ENCODE assay signal across 1 fruit fly cellular context in the genomic region with DNA sequence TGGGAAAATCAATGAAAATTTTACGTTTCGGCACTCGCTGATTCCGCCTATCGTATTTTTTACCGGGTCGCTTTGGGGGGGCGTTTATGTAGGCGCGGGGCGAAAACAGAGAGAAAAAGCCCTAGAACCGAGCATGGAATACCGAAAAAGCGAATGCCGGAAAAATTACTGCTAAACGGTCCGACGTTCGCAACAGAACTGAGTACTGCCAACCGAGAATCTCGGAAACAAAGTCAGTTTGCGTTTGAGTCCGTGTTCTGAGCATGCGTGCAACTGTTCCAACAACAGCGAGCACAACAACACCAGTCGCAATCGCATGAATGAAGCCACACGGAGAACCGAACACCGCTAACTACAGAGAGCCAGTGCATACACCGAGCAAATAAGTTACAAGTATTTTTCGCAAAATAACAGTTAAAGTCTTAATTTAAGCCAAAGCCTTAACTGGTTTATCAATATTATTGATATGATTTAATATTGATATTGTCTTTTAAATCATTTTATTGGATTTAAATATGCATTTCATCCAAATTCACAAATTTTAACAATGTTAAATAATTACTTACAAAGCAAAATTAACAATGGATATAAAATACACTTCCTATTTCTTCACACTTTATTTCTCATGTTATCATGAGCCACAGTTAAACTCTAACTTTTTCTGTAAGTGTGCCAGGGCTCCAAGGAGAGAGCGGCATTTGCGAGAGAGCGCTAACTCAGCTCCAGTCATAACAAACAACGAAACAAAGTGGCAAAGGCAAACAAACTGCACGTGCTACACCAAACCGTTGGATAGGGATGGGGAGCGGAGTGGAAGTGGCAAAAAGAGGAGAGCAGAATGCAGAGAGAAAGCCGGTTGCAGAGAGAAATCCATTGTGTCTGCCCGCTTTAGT.
A peak's percentile ranks its signal among the peaks of the same experiment; 100 is the strongest.
TF ChIP-seq lines count a peak whose summit lies in the region.

CG3961 (minus strand) TSS at position 201 of the 893 bp plus-strand sequence.

TF ChIP-seq in whole organism, embryonic, 481 proteins besides CTCF, POLR2A, EP300 and RAD21 (continued from another document and continues in another):
- TF ChIP-seq Stat92E (GFP tag; optimal IDR thresholded peaks at IDR 0.05; lab: Kevin White, UChicago) (peak in 1 of 3 experiments; percentile 99), CG4707 (GFP tag; optimal IDR thresholded peaks at IDR 0.05; lab: Kevin White, UChicago) (peak; percentile 89), sim (GFP tag; IDR thresholded peaks at IDR 0.05; lab: Robert Waterston, UW) (peak; percentile 80; the same call in 1 of the 2 replicates), sisA (GFP tag; IDR thresholded peaks at IDR 0.05; lab: Robert Waterston, UW) (peak; percentile 89), CG32532 (GFP tag; IDR thresholded peaks at IDR 0.05; lab: Robert Waterston, UW) (peak; percentile 79), zf30C (GFP tag; optimal IDR thresholded peaks at IDR 0.05; lab: Kevin White, UChicago) (peak; percentile 92), CG13287 (GFP tag; IDR thresholded peaks at IDR 0.05; lab: Robert Waterston, UW; ENCODE audit: partially characterized antibody) (no peak; the same call in 1 of the 2 replicates), CG4820 (GFP tag; optimal IDR thresholded peaks at IDR 0.05; lab: Kevin White, UChicago) (peak; percentile 98), twi (tag; optimal IDR thresholded peaks at IDR 0.05; lab: Kevin White, UChicago) (peak; percentile 96), gro (GFP tag; optimal IDR thresholded peaks at IDR 0.05; lab: Kevin White, UChicago) (no peak), CG14860 (GFP tag; IDR thresholded peaks at IDR 0.05; lab: Robert Waterston, UW; ENCODE audit: partially characterized antibody) (no peak), NK7.1 (GFP tag; optimal IDR thresholded peaks at IDR 0.05; lab: Kevin White, UChicago) (peak; percentile 81), da (GFP tag; optimal IDR thresholded peaks at IDR 0.05; lab: Kevin White, UChicago) (peak; percentile 53), CG16815 (GFP tag; optimal IDR thresholded peaks at IDR 0.05; lab: Kevin White, UChicago) (peak; percentile 97), sug (tag; optimal IDR thresholded peaks at IDR 0.05; lab: Kevin White, UChicago) (peak; percentile 94), nerfin-2 (GFP tag; IDR thresholded peaks at IDR 0.05; lab: Robert Waterston, UW; ENCODE audit: partially characterized antibody) (0 out of 2 replicates have a peak, but pooled peaks have one; percentile 16), CG32772 (GFP tag; IDR thresholded peaks at IDR 0.05; lab: Robert Waterston, UW) (peak; percentile 93), nmo (GFP tag; optimal IDR thresholded peaks at IDR 0.05; lab: Kevin White, UChicago) (peak; percentile 100), Oli (tag; optimal IDR thresholded peaks at IDR 0.05; lab: Kevin White, UChicago) (peak; percentile 98), CG10959 (GFP tag; IDR thresholded peaks at IDR 0.05; lab: Robert Waterston, UW) (peak; percentile 81), Doc3 (GFP tag; IDR thresholded peaks at IDR 0.05; lab: Robert Waterston, UW; ENCODE audit: partially characterized antibody) (no peak), Mes4 (GFP tag; optimal IDR thresholded peaks at IDR 0.05; lab: Kevin White, UChicago) (peak; percentile 86), CG13624 (GFP tag; optimal IDR thresholded peaks at IDR 0.05; lab: Kevin White, UChicago) (peak; percentile 78), jumu (GFP tag; optimal IDR thresholded peaks at IDR 0.05; lab: Kevin White, UChicago) (peak; percentile 75), CG31224 (GFP tag; IDR thresholded peaks at IDR 0.05; lab: Robert Waterston, UW) (peak; percentile 68), ac (GFP tag; optimal IDR thresholded peaks at IDR 0.05; lab: Kevin White, UChicago) (peak; percentile 76), CG17186 (GFP tag; optimal IDR thresholded peaks at IDR 0.05; lab: Kevin White, UChicago) (peak; percentile 91), CG10565 (GFP tag; optimal IDR thresholded peaks at IDR 0.05; lab: Kevin White, UChicago) (peak; percentile 71), Dfd (GFP tag; optimal IDR thresholded peaks at IDR 0.05; lab: Kevin White, UChicago) (peak in 1 of 2 experiments; percentile 85), knrl (GFP tag; IDR thresholded peaks at IDR 0.05; lab: Robert Waterston, UW; ENCODE audit: partially characterized antibody) (no peak), Six4 (GFP tag; optimal IDR thresholded peaks at IDR 0.05; lab: Kevin White, UChicago) (peak; percentile 96), CG3407 (GFP tag; optimal IDR thresholded peaks at IDR 0.05; lab: Kevin White, UChicago) (peak; percentile 97), CG17912 (GFP tag; optimal IDR thresholded peaks at IDR 0.05; lab: Kevin White, UChicago) (peak; percentile 13), CG18476 (GFP tag; optimal IDR thresholded peaks at IDR 0.05; lab: Kevin White, UChicago) (peak; percentile 94), lov (optimal IDR thresholded peaks at IDR 0.05; lab: Kevin White, UChicago) (no peak), lov (GFP tag; IDR thresholded peaks at IDR 0.05; lab: Robert Waterston, UW) (0 out of 3 replicates have a peak, but pooled peaks have one; percentile 39), Hsf (GFP tag; optimal IDR thresholded peaks at IDR 0.05; lab: Kevin White, UChicago) (peak; percentile 96), CG1529 (GFP tag; optimal IDR thresholded peaks at IDR 0.05; lab: Kevin White, UChicago) (peak; percentile 99), btn (GFP tag; optimal IDR thresholded peaks at IDR 0.05; lab: Kevin White, UChicago) (peak; percentile 49), CG17568 (GFP tag; optimal IDR thresholded peaks at IDR 0.05; lab: Kevin White, UChicago) (peak; percentile 92), wek (GFP tag; optimal IDR thresholded peaks at IDR 0.05; lab: Kevin White, UChicago) (peak; percentile 67), Hmr (GFP tag; optimal IDR thresholded peaks at IDR 0.05; lab: Kevin White, UChicago) (peak; percentile 98), croc (GFP tag; conservative IDR thresholded peaks at IDR 0.05; lab: Robert Waterston, UW) (peak; percentile 96), HmgZ (tag; optimal IDR thresholded peaks at IDR 0.05; lab: Kevin White, UChicago) (peak; percentile 95), Taf1 (GFP tag; IDR thresholded peaks at IDR 0.05; lab: Robert Waterston, UW) (peak; percentile 51; the same call in 1 of the 2 replicates), CG2678 (tag; optimal IDR thresholded peaks at IDR 0.05; lab: Kevin White, UChicago) (peak; percentile 99), CG15601 (tag; optimal IDR thresholded peaks at IDR 0.05; lab: Kevin White, UChicago) (peak; percentile 98), CG6254 (GFP tag; optimal IDR thresholded peaks at IDR 0.05; lab: Kevin White, UChicago) (peak; percentile 96), Nf-YA (GFP tag; IDR thresholded peaks at IDR 0.05; lab: Robert Waterston, UW) (peak; percentile 76), CG12219 (GFP tag; optimal IDR thresholded peaks at IDR 0.05; lab: Kevin White, UChicago) (peak; percentile 95), Side (GFP tag; optimal IDR thresholded peaks at IDR 0.05; lab: Kevin White, UChicago) (peak; percentile 40), CG11504 (tag; optimal IDR thresholded peaks at IDR 0.05; lab: Kevin White, UChicago) (peak; percentile 98), Jarid2 (GFP tag; optimal IDR thresholded peaks at IDR 0.05; lab: Kevin White, UChicago) (peak; percentile 66), sr (GFP tag; IDR thresholded peaks at IDR 0.05; lab: Robert Waterston, UW) (no peak), eve (GFP tag; optimal IDR thresholded peaks at IDR 0.05; lab: Kevin White, UChicago) (peak; percentile 58 to 100), CG9215 (GFP tag; IDR thresholded peaks at IDR 0.05; lab: Robert Waterston, UW) (peak; percentile 91), amos (GFP tag; IDR thresholded peaks at IDR 0.05; lab: Robert Waterston, UW; ENCODE audit: partially characterized antibody) (no peak; the same call in 1 of the 2 replicates), caup (GFP tag; optimal IDR thresholded peaks at IDR 0.05; lab: Kevin White, UChicago; ENCODE audit: severe bottlenecking) (peak; percentile 94), stc (GFP tag; IDR thresholded peaks at IDR 0.05; lab: Robert Waterston, UW) (peak; percentile 92), CG4282 (GFP tag; optimal IDR thresholded peaks at IDR 0.05; lab: Kevin White, UChicago) (peak; percentile 2), chn (GFP tag; optimal IDR thresholded peaks at IDR 0.05; lab: Kevin White, UChicago) (peak; percentile 92), bbx (GFP tag; IDR thresholded peaks at IDR 0.05; lab: Robert Waterston, UW; ENCODE audit: partially characterized antibody) (0 out of 2 replicates have a peak, but pooled peaks have one; percentile 17), CG14050 (GFP tag; IDR thresholded peaks at IDR 0.05; lab: Robert Waterston, UW) (peak; percentile 83), CG18764 (GFP tag; optimal IDR thresholded peaks at IDR 0.05; lab: Kevin White, UChicago) (peak; percentile 93), CG10366 (GFP tag; IDR thresholded peaks at IDR 0.05; lab: Robert Waterston, UW) (peak; percentile 88), Drgx (GFP tag; IDR thresholded peaks at IDR 0.05; lab: Robert Waterston, UW) (peak; percentile 93), fd3F (GFP tag; optimal IDR thresholded peaks at IDR 0.05; lab: Kevin White, UChicago) (peak; percentile 93), CG34422 (GFP tag; IDR thresholded peaks at IDR 0.05; lab: Robert Waterston, UW) (peak; percentile 93), CG4730 (GFP tag; IDR thresholded peaks at IDR 0.05; lab: Robert Waterston, UW) (peak; percentile 82), CG2120 (GFP tag; optimal IDR thresholded peaks at IDR 0.05; lab: Kevin White, UChicago) (peak; percentile 92), h (optimal IDR thresholded peaks at IDR 0.05; lab: Kevin White, UChicago) (no peak), CG9797 (GFP tag; optimal IDR thresholded peaks at IDR 0.05; lab: Kevin White, UChicago) (peak; percentile 56), slou (GFP tag; optimal IDR thresholded peaks at IDR 0.05; lab: Kevin White, UChicago) (peak; percentile 91), ERR (GFP tag; optimal IDR thresholded peaks at IDR 0.05; lab: Kevin White, UChicago) (peak; percentile 52), CG3838 (GFP tag; optimal IDR thresholded peaks at IDR 0.05; lab: Kevin White, UChicago) (peak; percentile 93), CG10274 (GFP tag; optimal IDR thresholded peaks at IDR 0.05; lab: Kevin White, UChicago) (peak; percentile 83), CG11398 (GFP tag; optimal IDR thresholded peaks at IDR 0.05; lab: Kevin White, UChicago) (peak; percentile 73), ash1 (GFP tag; optimal IDR thresholded peaks at IDR 0.05; lab: Kevin White, UChicago) (no peak), CG30403 (GFP tag; optimal IDR thresholded peaks at IDR 0.05; lab: Kevin White, UChicago) (peak; percentile 99), tup (GFP tag; optimal IDR thresholded peaks at IDR 0.05; lab: Kevin White, UChicago) (peak; percentile 78), CG10147 (GFP tag; optimal IDR thresholded peaks at IDR 0.05; lab: Kevin White, UChicago) (peak; percentile 97), trh (GFP tag; optimal IDR thresholded peaks at IDR 0.05; lab: Kevin White, UChicago) (peak; percentile 92), chm (GFP tag; IDR thresholded peaks at IDR 0.05; lab: Robert Waterston, UW) (peak; percentile 83; the same call in 1 of the 2 replicates), mam (GFP tag; optimal IDR thresholded peaks at IDR 0.05; lab: Kevin White, UChicago) (peak; percentile 82), Xbp1 (GFP tag; optimal IDR thresholded peaks at IDR 0.05; lab: Kevin White, UChicago) (peak; percentile 98), CG12071 (GFP tag; optimal IDR thresholded peaks at IDR 0.05; lab: Kevin White, UChicago) (peak; percentile 72), sens-2 (GFP tag; IDR thresholded peaks at IDR 0.05; lab: Robert Waterston, UW) (no peak; the same call in 1 of the 2 replicates), CG16813 (GFP tag; IDR thresholded peaks at IDR 0.05; lab: Robert Waterston, UW; ENCODE audit: partially characterized antibody) (no peak), Dip2 (GFP tag; IDR thresholded peaks at IDR 0.05; lab: Robert Waterston, UW) (no peak; the same call in 1 of the 2 replicates), pfk (GFP tag; optimal IDR thresholded peaks at IDR 0.05; lab: Kevin White, UChicago) (no peak), kah (GFP tag; optimal IDR thresholded peaks at IDR 0.05; lab: Kevin White, UChicago) (peak; percentile 94), Deaf1 (tag; optimal IDR thresholded peaks at IDR 0.05; lab: Kevin White, UChicago) (peak; percentile 86), CG9727 (GFP tag; optimal IDR thresholded peaks at IDR 0.05; lab: Kevin White, UChicago) (peak; percentile 100), odd (GFP tag; optimal IDR thresholded peaks at IDR 0.05; lab: Kevin White, UChicago) (peak; percentile 98), her (GFP tag; optimal IDR thresholded peaks at IDR 0.05; lab: Kevin White, UChicago) (peak; percentile 60), CG11695 (GFP tag; IDR thresholded peaks at IDR 0.05; lab: Robert Waterston, UW) (peak; percentile 97), pnt (GFP tag; optimal IDR thresholded peaks at IDR 0.05; lab: Kevin White, UChicago) (peak; percentile 83), abd-A (tag; optimal IDR thresholded peaks at IDR 0.05; lab: Kevin White, UChicago) (peak; percentile 13), CG17328 (GFP tag; IDR thresholded peaks at IDR 0.05; lab: Robert Waterston, UW) (peak; percentile 92), Elba2 (GFP tag; optimal IDR thresholded peaks at IDR 0.05; lab: Kevin White, UChicago) (no peak), fd102C (GFP tag; optimal IDR thresholded peaks at IDR 0.05; lab: Kevin White, UChicago) (peak; percentile 68), CG3726 (GFP tag; IDR thresholded peaks at IDR 0.05; lab: Robert Waterston, UW) (peak; percentile 90; the same call in 1 of the 3 replicates), CG12744 (GFP tag; optimal IDR thresholded peaks at IDR 0.05; lab: Kevin White, UChicago) (peak; percentile 80), GATAe (GFP tag; conservative IDR thresholded peaks at IDR 0.05; lab: Robert Waterston, UW) (peak; percentile 66), MESR4 (GFP tag; optimal IDR thresholded peaks at IDR 0.05; lab: Kevin White, UChicago) (peak; percentile 31), cad (GFP tag; optimal IDR thresholded peaks at IDR 0.05; lab: Kevin White, UChicago) (no peak), Ptx1 (GFP tag; IDR thresholded peaks at IDR 0.05; lab: Robert Waterston, UW) (peak; percentile 96), CG18599 (GFP tag; optimal IDR thresholded peaks at IDR 0.05; lab: Kevin White, UChicago) (peak; percentile 93), insv (GFP tag; optimal IDR thresholded peaks at IDR 0.05; lab: Kevin White, UChicago) (peak in 1 of 2 experiments; percentile 74), CG15073 (GFP tag; optimal IDR thresholded peaks at IDR 0.05; lab: Kevin White, UChicago) (peak; percentile 77), Hr51 (GFP tag; optimal IDR thresholded peaks at IDR 0.05; lab: Kevin White, UChicago) (peak; percentile 91 to 99), nom (GFP tag; optimal IDR thresholded peaks at IDR 0.05; lab: Kevin White, UChicago) (peak; percentile 97), hbn (GFP tag; IDR thresholded peaks at IDR 0.05; lab: Robert Waterston, UW; ENCODE audit: partially characterized antibody) (no peak), CG9437 (GFP tag; optimal IDR thresholded peaks at IDR 0.05; lab: Kevin White, UChicago) (peak; percentile 97), CG10654 (GFP tag; optimal IDR thresholded peaks at IDR 0.05; lab: Kevin White, UChicago) (peak; percentile 95)
